Fruit fly (Drosophila melanogaster): Measurements from ENCODE around the gene CG4213.
A peak's percentile ranks its signal among the peaks of the same experiment; 100 is the strongest.

CG4213 gene

DNA sequence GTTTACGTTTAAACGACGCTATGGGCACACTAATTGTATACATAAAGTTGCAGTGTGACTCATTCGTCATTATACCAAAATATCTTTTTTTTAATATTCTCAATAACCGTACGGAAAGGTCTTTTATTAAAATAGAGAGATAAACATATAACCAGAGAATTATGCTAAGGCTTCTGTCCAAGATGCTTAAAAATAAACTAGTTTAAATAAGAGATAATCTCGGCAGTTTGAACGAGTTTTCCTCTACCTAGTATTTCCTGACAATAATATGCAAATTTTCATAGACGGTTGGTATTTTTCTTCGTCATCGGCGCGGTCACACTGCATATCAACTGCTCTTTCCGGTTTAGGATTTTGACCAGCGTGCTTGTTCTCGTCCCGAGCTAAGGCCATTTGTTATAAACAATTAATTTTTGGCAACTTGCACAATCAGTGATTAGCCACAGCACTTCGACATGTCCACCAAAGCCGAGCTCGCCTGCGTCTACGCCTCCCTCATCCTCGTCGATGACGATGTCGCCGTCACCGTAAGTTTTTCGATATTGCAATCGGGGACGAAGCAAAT, 17.7 kb upstream of the CG4213 start, which contains the start of the genes CG13690 and RpLP1 (continued):
- no peak for TF ChIP-seq mld (GFP tag; IDR thresholded peaks at IDR 0.05; ENCODE audit: partially characterized antibody)
- TF ChIP-seq CG7987 (GFP tag; optimal IDR thresholded peaks at IDR 0.05) = peak; percentile 92
- no peak for TF ChIP-seq cad (GFP tag; optimal IDR thresholded peaks at IDR 0.05)
- peak; percentile 26 for TF ChIP-seq CG30431 (GFP tag; optimal IDR thresholded peaks at IDR 0.05)
- TF ChIP-seq Nf-YC (tag; optimal IDR thresholded peaks at IDR 0.05) = peak; percentile 71
- TF ChIP-seq Ptx1 (GFP tag; IDR thresholded peaks at IDR 0.05) = no peak
- peak; percentile 51 for TF ChIP-seq CG1792 (GFP tag; optimal IDR thresholded peaks at IDR 0.05)
- no peak for TF ChIP-seq pan (optimal IDR thresholded peaks at IDR 0.05)
- peak in 1 of 2 experiments; percentile 69 for TF ChIP-seq pan (GFP tag; optimal IDR thresholded peaks at IDR 0.05 in 1 of 2, IDR thresholded peaks at IDR 0.05 in 1 of 2)
- TF ChIP-seq CG9437 (GFP tag; optimal IDR thresholded peaks at IDR 0.05) = peak; percentile 97
- no peak for TF ChIP-seq HLH4C (GFP tag; IDR thresholded peaks at IDR 0.05; ENCODE audit: partially characterized antibody)
- TF ChIP-seq Hr51 (GFP tag; optimal IDR thresholded peaks at IDR 0.05) = peak; percentile 39 to 72
- TF ChIP-seq MESR4 (GFP tag; optimal IDR thresholded peaks at IDR 0.05) = peak; percentile 99
- TF ChIP-seq cg (GFP tag; optimal IDR thresholded peaks at IDR 0.05) = no peak
- TF ChIP-seq CG13123 (GFP tag; optimal IDR thresholded peaks at IDR 0.05) = no peak
- TF ChIP-seq Hr78 (GFP tag; optimal IDR thresholded peaks at IDR 0.05) = peak in 1 of 2 experiments; percentile 28
- peak; percentile 27; the same call in 1 of the 2 replicates for TF ChIP-seq ranshi (GFP tag; IDR thresholded peaks at IDR 0.05)
- peak; percentile 62 for TF ChIP-seq gro (GFP tag; optimal IDR thresholded peaks at IDR 0.05)
- TF ChIP-seq br (optimal IDR thresholded peaks at IDR 0.05) = no peak
- TF ChIP-seq CG3065 (GFP tag; optimal IDR thresholded peaks at IDR 0.05) = no peak
- peak; percentile 39 for TF ChIP-seq CG2120 (GFP tag; optimal IDR thresholded peaks at IDR 0.05)
- peak; percentile 3 for TF ChIP-seq CG10565 (GFP tag; optimal IDR thresholded peaks at IDR 0.05)
- TF ChIP-seq CG2678 (tag; optimal IDR thresholded peaks at IDR 0.05) = peak; percentile 71
- no peak for TF ChIP-seq sima (GFP tag; optimal IDR thresholded peaks at IDR 0.05)
- no peak for TF ChIP-seq Scr (GFP tag; IDR thresholded peaks at IDR 0.05; ENCODE audit: partially characterized antibody)
- no peak for TF ChIP-seq CG6791 (GFP tag; IDR thresholded peaks at IDR 0.05; ENCODE audit: partially characterized antibody)
- TF ChIP-seq CG15696 (tag; optimal IDR thresholded peaks at IDR 0.05) = peak; percentile 29
- TF ChIP-seq dm (GFP tag; optimal IDR thresholded peaks at IDR 0.05) = peak; percentile 91
- peak; percentile 44 for TF ChIP-seq cwo (GFP tag; optimal IDR thresholded peaks at IDR 0.05)
- TF ChIP-seq shn (GFP tag; optimal IDR thresholded peaks at IDR 0.05) = peak; percentile 72
- peak; percentile 39 for TF ChIP-seq fd3F (GFP tag; optimal IDR thresholded peaks at IDR 0.05)
- TF ChIP-seq pita (GFP tag; optimal IDR thresholded peaks at IDR 0.05) = no peak
- TF ChIP-seq dysf (GFP tag; IDR thresholded peaks at IDR 0.05) = peak; percentile 59; the same call in 2 of the 3 replicates
- no peak for TF ChIP-seq Hmx (GFP tag; optimal IDR thresholded peaks at IDR 0.05)
- TF ChIP-seq CG2875 (GFP tag; optimal IDR thresholded peaks at IDR 0.05) = peak; percentile 81
- TF ChIP-seq crp (GFP tag; optimal IDR thresholded peaks at IDR 0.05) = peak in 1 of 2 experiments; percentile 44
- no peak for TF ChIP-seq al (GFP tag; IDR thresholded peaks at IDR 0.05)
- no peak for TF ChIP-seq esg (GFP tag; conservative IDR thresholded peaks at IDR 0.05)
- TF ChIP-seq CG12299 (tag; optimal IDR thresholded peaks at IDR 0.05) = peak; percentile 78
- no peak for TF ChIP-seq knrl (GFP tag; IDR thresholded peaks at IDR 0.05; ENCODE audit: partially characterized antibody)
- peak; percentile 45 for TF ChIP-seq CG12744 (GFP tag; optimal IDR thresholded peaks at IDR 0.05)
- peak; percentile 19 for TF ChIP-seq CG1602 (GFP tag; optimal IDR thresholded peaks at IDR 0.05)
- TF ChIP-seq pho (GFP tag; optimal IDR thresholded peaks at IDR 0.05) = peak; percentile 44
- peak; percentile 95 for TF ChIP-seq Hmr (GFP tag; optimal IDR thresholded peaks at IDR 0.05)
- no peak; the same call in 2 of the 3 replicates for TF ChIP-seq ase (GFP tag; IDR thresholded peaks at IDR 0.05)
- TF ChIP-seq CG4404 (GFP tag; IDR thresholded peaks at IDR 0.05) = no peak
- TF ChIP-seq Dip2 (GFP tag; IDR thresholded peaks at IDR 0.05) = no peak
- TF ChIP-seq CG2116 (GFP tag; optimal IDR thresholded peaks at IDR 0.05) = peak; percentile 88
- no peak for TF ChIP-seq CG32772 (GFP tag; IDR thresholded peaks at IDR 0.05)
- peak; percentile 25 for TF ChIP-seq mam (GFP tag; optimal IDR thresholded peaks at IDR 0.05)

Data from whole organism, embryonic.